Worm (Caenorhabditis elegans) whole organism, young adult: ENCODE measurements around the gene ogdh-1.
A peak's percentile ranks its signal among the peaks of the same experiment; 100 is the strongest.

Source experiments
- B0035.1 ChIP-seq: sonication (generic microtip); optimal IDR thresholded peaks from 2 replicates; lab custom pipeline; 2016; ENCODE audit warnings: missing genetic modification characterization, mild to moderate bottlenecking, missing compliant biosample characterization, missing genotype, missing genetic modification reagents
- B0261.1 ChIP-seq: sonication (generic microtip); optimal IDR thresholded peaks from 2 replicates; lab custom pipeline; 2016; ENCODE audit warnings: mild to moderate bottlenecking, missing genetic modification characterization, moderate library complexity, missing compliant biosample characterization
- C06A6.2 ChIP-seq: fragments of 200-800 bp; sonication (Bioruptor generic); conservative IDR thresholded peaks from 2 replicates; pipeline ENCODE4 v1.3.6; 2022; ENCODE audit warnings: missing genetic modification characterization, missing compliant biosample characterization
- D2030.7 ChIP-seq: fragments of 200-800 bp; sonication (Bioruptor generic); IDR thresholded peaks from 2 replicates; pipeline ENCODE4 v1.3.6; 2022; ENCODE audit warnings: missing genetic modification reagents, missing genetic modification characterization, missing compliant biosample characterization
- F49E8.2 ChIP-seq: sonication (generic microtip); optimal IDR thresholded peaks from 3 replicates; lab custom pipeline; 2017; ENCODE audit warnings: missing genetic modification characterization, mild to moderate bottlenecking, missing compliant biosample characterization, antibody characterized with exemption, moderate library complexity; ENCODE audit not compliant: insufficient read depth
- F55B11.4 ChIP-seq: sonication (generic microtip); optimal IDR thresholded peaks from 2 replicates; lab custom pipeline; 2016; ENCODE audit warnings: missing compliant biosample characterization, missing genetic modification characterization, borderline replicate concordance; ENCODE audit not compliant: insufficient read depth
- F57A8.1 ChIP-seq: fragments of 200-800 bp; sonication (Bioruptor generic); optimal IDR thresholded peaks from 2 replicates; lab custom pipeline; 2018; ENCODE audit warnings: mild to moderate bottlenecking, missing genetic modification characterization, moderate library complexity, missing compliant biosample characterization
- T26A5.8 ChIP-seq: sonication (generic microtip); optimal IDR thresholded peaks from 2 replicates; lab custom pipeline; 2016; ENCODE audit warnings: missing genetic modification characterization, missing compliant biosample characterization
- Y53F4B.3 ChIP-seq: fragments of 200-800 bp; sonication (Bioruptor generic); IDR thresholded peaks from 2 replicates; pipeline ENCODE4 v1.3.6; 2022; ENCODE audit warnings: missing genetic modification reagents, missing genetic modification characterization, missing compliant biosample characterization
- Y67H2A.10 ChIP-seq: fragments of 200-800 bp; sonication (Bioruptor generic); conservative IDR thresholded peaks from 2 replicates; pipeline ENCODE4 v1.3.6; 2022; ENCODE audit warnings: missing genetic modification reagents, missing genetic modification characterization, missing compliant biosample characterization
- Y79H2A.3 ChIP-seq: fragments of 200-800 bp; sonication (Bioruptor generic); conservative IDR thresholded peaks from 2 replicates; pipeline ENCODE4 v1.3.6; 2022; ENCODE audit warnings: missing genetic modification reagents, missing genetic modification characterization, missing compliant biosample characterization
- Y95B8A.8 ChIP-seq: fragments of 200-800 bp; sonication (Bioruptor generic); IDR thresholded peaks from 2 replicates; pipeline ENCODE4 v1.3.6; 2022; ENCODE audit warnings: missing genetic modification reagents, missing genetic modification characterization, missing compliant biosample characterization
- akir-1 ChIP-seq: fragments of 200-800 bp; sonication (Bioruptor generic); optimal IDR thresholded peaks from 2 replicates; lab custom pipeline; 2018; ENCODE audit warnings: mild to moderate bottlenecking, missing genetic modification characterization, moderate library complexity, missing compliant biosample characterization
- atf-7 ChIP-seq: sonication (generic microtip); optimal IDR thresholded peaks from 2 replicates; lab custom pipeline; 2017; ENCODE audit warnings: mild to moderate bottlenecking, missing genetic modification characterization, missing compliant biosample characterization
- athp-1 ChIP-seq: sonication (generic microtip); optimal IDR thresholded peaks from 2 replicates; lab custom pipeline; 2017; ENCODE audit warnings: mild to moderate bottlenecking, missing genetic modification characterization, missing compliant biosample characterization
- attf-3 ChIP-seq: fragments of 200-800 bp; sonication (Bioruptor generic); conservative IDR thresholded peaks from 2 replicates; pipeline ENCODE4 v1.3.6; 2022; ENCODE audit warnings: missing genetic modification reagents, missing genetic modification characterization, missing compliant biosample characterization
- ceh-100 ChIP-seq: fragments of 200-800 bp; sonication (Bioruptor generic); IDR thresholded peaks from 2 replicates; pipeline ENCODE4 v1.3.6; 2022; ENCODE audit warnings: missing genetic modification reagents, missing genetic modification characterization, missing compliant biosample characterization
- ceh-58 ChIP-seq: fragments of 200-800 bp; sonication (Bioruptor generic); IDR thresholded peaks from 2 replicates; pipeline ENCODE4 v1.3.6; 2022; ENCODE audit warnings: missing genetic modification characterization, missing compliant biosample characterization
- ceh-79 ChIP-seq: sonication (generic microtip); optimal IDR thresholded peaks from 2 replicates; lab custom pipeline; 2017; ENCODE audit warnings: mild to moderate bottlenecking, missing genetic modification characterization, missing compliant biosample characterization
- ceh-91 ChIP-seq: fragments of 200-800 bp; sonication (Bioruptor generic); IDR thresholded peaks from 2 replicates; pipeline ENCODE4 v1.3.6; 2022; ENCODE audit warnings: missing genetic modification reagents, missing genetic modification characterization, missing compliant biosample characterization
- die-1 ChIP-seq: sonication (generic microtip); optimal IDR thresholded peaks from 2 replicates; lab custom pipeline; 2016; ENCODE audit warnings: missing genotype, mild to moderate bottlenecking, missing genetic modification characterization, missing compliant biosample characterization
- egl-18 ChIP-seq: fragments of 200-800 bp; sonication (Bioruptor generic); IDR thresholded peaks from 2 replicates; pipeline ENCODE4 v1.3.6; 2022; ENCODE audit warnings: missing genetic modification reagents, missing genetic modification characterization, missing compliant biosample characterization
- ekl-4 ChIP-seq: fragments of 200-800 bp; sonication (Bioruptor generic); IDR thresholded peaks from 2 replicates; pipeline ENCODE4 v1.3.6; 2022; ENCODE audit warnings: missing genetic modification reagents, missing genetic modification characterization, missing compliant biosample characterization
- ets-4 ChIP-seq: fragments of 200-800 bp; sonication (Bioruptor generic); optimal IDR thresholded peaks from 2 replicates; lab custom pipeline; 2018; ENCODE audit warnings: mild to moderate bottlenecking, missing genetic modification characterization, missing compliant biosample characterization
- fkh-3 ChIP-seq: sonication (generic microtip); optimal IDR thresholded peaks from 2 replicates; lab custom pipeline; 2016; ENCODE audit warnings: mild to moderate bottlenecking, missing genetic modification characterization, missing compliant biosample characterization
- him-1 ChIP-seq: sonication (generic microtip); optimal IDR thresholded peaks from 2 replicates; lab custom pipeline; 2016; ENCODE audit warnings: missing genotype, missing genetic modification reagents, missing genetic modification characterization, missing compliant biosample characterization
- hlh-12 ChIP-seq: sonication (generic microtip); optimal IDR thresholded peaks from 2 replicates; lab custom pipeline; 2016; ENCODE audit warnings: missing genetic modification characterization, missing compliant biosample characterization
- hmg-1.2 ChIP-seq: fragments of 200-800 bp; sonication (Bioruptor generic); IDR thresholded peaks from 2 replicates; pipeline ENCODE4 v1.3.6; 2022; ENCODE audit warnings: missing genetic modification reagents, missing genetic modification characterization, missing compliant biosample characterization
- hmg-20 ChIP-seq: fragments of 200-800 bp; sonication (Bioruptor generic); IDR thresholded peaks from 2 replicates; pipeline ENCODE4 v1.3.6; 2022; ENCODE audit warnings: missing genetic modification reagents, missing genetic modification characterization, missing compliant biosample characterization
- madf-10 ChIP-seq: sonication (generic microtip); optimal IDR thresholded peaks from 2 replicates; lab custom pipeline; 2016; ENCODE audit warnings: mild to moderate bottlenecking, missing genetic modification characterization, missing compliant biosample characterization
- mcd-1 ChIP-seq: fragments of 200-800 bp; sonication (Bioruptor generic); IDR thresholded peaks from 2 replicates; pipeline ENCODE4 v1.3.6; 2022; ENCODE audit warnings: missing genetic modification reagents, missing genetic modification characterization, missing compliant biosample characterization
- nfyb-1 ChIP-seq: fragments of 200-800 bp; sonication (Bioruptor generic); IDR thresholded peaks from 2 replicates; pipeline ENCODE4 v1.3.6; 2022; ENCODE audit warnings: missing genetic modification reagents, missing genetic modification characterization, missing compliant biosample characterization
- rcor-1 ChIP-seq: fragments of 200-800 bp; sonication (Bioruptor generic); IDR thresholded peaks from 2 replicates; pipeline ENCODE4 v1.3.6; 2022; ENCODE audit warnings: missing genetic modification reagents, missing genetic modification characterization, missing compliant biosample characterization
- rpc-1 ChIP-seq, 2 experiments: fragments of 150-350 bp in 1 of 2; sonication (generic microtip) in 1 of 2; optimal IDR thresholded peaks; 2 replicates each; lab custom pipeline; 2014 to 2018; ENCODE audit warnings: missing biosample characterization in 1 of 2, missing genetic modification characterization in 1 of 2, missing genetic modification reagents in 1 of 2, missing genotype in 1 of 2
- sea-2 ChIP-seq: fragments of 200-800 bp; sonication (Bioruptor generic); IDR thresholded peaks from 2 replicates; pipeline ENCODE4 v1.3.6; 2022; ENCODE audit warnings: missing genetic modification characterization, missing compliant biosample characterization
- snpc-1.1 ChIP-seq: sonication (generic microtip); optimal IDR thresholded peaks from 2 replicates; lab custom pipeline; 2017; ENCODE audit warnings: missing genetic modification characterization, mild to moderate bottlenecking, missing compliant biosample characterization, antibody characterized with exemption, moderate library complexity, missing genotype, missing genetic modification reagents; ENCODE audit not compliant: insufficient read depth
- snpc-3.4 ChIP-seq: sonication (generic microtip); optimal IDR thresholded peaks from 2 replicates; lab custom pipeline; 2017; ENCODE audit warnings: missing genetic modification characterization, mild to moderate bottlenecking, missing compliant biosample characterization, antibody characterized with exemption, moderate library complexity, missing genotype, missing genetic modification reagents
- snpc-4 ChIP-seq, 5 experiments: fragments of 150-350 bp in 1 of 5; sonication (generic microtip) in 4 of 5; optimal IDR thresholded peaks; 2 replicates each; lab custom pipeline; 2014 to 2018; ENCODE audit warnings: missing genetic modification characterization in 5 of 5, missing biosample characterization in 3 of 5, antibody characterized with exemption in 2 of 5, mild to moderate bottlenecking in 2 of 5, missing compliant biosample characterization in 2 of 5, missing genotype in 2 of 5, moderate library complexity in 2 of 5, missing genetic modification reagents in 1 of 5
- somi-1 ChIP-seq: fragments of 200-800 bp; sonication (Bioruptor generic); optimal IDR thresholded peaks from 2 replicates; lab custom pipeline; 2018; ENCODE audit warnings: mild to moderate bottlenecking, missing genetic modification characterization, missing compliant biosample characterization
- xnd-1 ChIP-seq: sonication (generic microtip); optimal IDR thresholded peaks from 2 replicates; lab custom pipeline; 2016; ENCODE audit warnings: missing genotype, missing genetic modification reagents, missing genetic modification characterization, missing compliant biosample characterization

The ogdh-1 gene

DNA sequence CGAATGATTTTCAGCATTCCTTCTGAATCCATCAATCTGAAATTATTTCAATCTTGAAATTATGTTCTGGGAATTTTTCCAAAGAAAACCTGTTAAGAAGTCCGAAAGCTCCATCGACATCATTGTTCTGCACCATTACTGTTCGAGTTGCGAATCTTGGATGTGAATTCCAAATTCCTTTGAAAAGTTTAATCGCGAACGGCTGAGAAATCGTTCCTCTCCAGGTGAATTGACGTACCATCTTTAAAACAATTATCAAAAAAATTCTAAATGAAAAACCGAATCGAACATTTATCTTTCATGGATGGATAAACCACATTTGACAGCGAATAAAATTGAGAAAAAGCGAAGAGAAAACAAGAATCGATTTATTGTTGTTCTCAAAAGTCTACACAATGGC lies 44.5 kb downstream of the ogdh-1 start, which contains the start of gene mrps-21 (continued):
- TF ChIP-seq C06A6.2 (GFP tag; lab: Robert Waterston, UW), result no peak
- TF ChIP-seq him-1 (tag; lab: Kevin White, UChicago), result no peak
- TF ChIP-seq ceh-91, result no peak
- TF ChIP-seq hmg-1.2, result no peak
- TF ChIP-seq Y67H2A.10, result no peak
- TF ChIP-seq hmg-20, result no peak
- no peak for TF ChIP-seq B0035.1 (tag; lab: Kevin White, UChicago)
- peak; percentile 1 for TF ChIP-seq snpc-4 (GFP tag; optimal IDR thresholded peaks at IDR 0.05; lab: Kevin White, UChicago)
- no peak for TF ChIP-seq snpc-4 (tag; optimal IDR thresholded peaks at IDR 0.05; lab: Kevin White, UChicago)
- no peak for TF ChIP-seq fkh-3 (tag; lab: Kevin White, UChicago)
- no peak for TF ChIP-seq ceh-58
- peak; percentile 16 for TF ChIP-seq snpc-3.4
- no peak for TF ChIP-seq attf-3 (GFP tag; lab: Robert Waterston, UW)
- TF ChIP-seq mcd-1 (GFP tag; lab: Robert Waterston, UW), result no peak
- no peak for TF ChIP-seq T26A5.8 (tag; lab: Kevin White, UChicago)
- TF ChIP-seq ceh-100, result peak; percentile 60
- no peak for TF ChIP-seq atf-7 (tag; lab: Kevin White, UChicago)
- no peak for TF ChIP-seq rcor-1 (GFP tag; lab: Robert Waterston, UW)
- no peak for TF ChIP-seq sea-2 (GFP tag; lab: Robert Waterston, UW)
- TF ChIP-seq somi-1 (GFP tag; lab: Kevin White, UChicago), result no peak
- TF ChIP-seq rpc-1 (optimal IDR thresholded peaks at IDR 0.05; lab: Kevin White, UChicago), result no peak
- no peak for TF ChIP-seq rpc-1 (tag; optimal IDR thresholded peaks at IDR 0.05; lab: Kevin White, UChicago)
- TF ChIP-seq ekl-4, result no peak
- TF ChIP-seq egl-18 (GFP tag; lab: Robert Waterston, UW), result no peak
- TF ChIP-seq die-1 (tag; lab: Kevin White, UChicago), result no peak
- TF ChIP-seq ets-4 (GFP tag; lab: Kevin White, UChicago), result no peak
- no peak for TF ChIP-seq athp-1 (tag; lab: Kevin White, UChicago)
- TF ChIP-seq Y95B8A.8 (GFP tag; lab: Robert Waterston, UW), result no peak
- TF ChIP-seq madf-10 (tag; lab: Kevin White, UChicago), result no peak
- no peak for TF ChIP-seq Y53F4B.3
- no peak for TF ChIP-seq F49E8.2 (tag; lab: Kevin White, UChicago)
- no peak for TF ChIP-seq hlh-12 (tag; lab: Kevin White, UChicago)
- TF ChIP-seq D2030.7 (GFP tag; lab: Robert Waterston, UW), result no peak
- TF ChIP-seq akir-1 (GFP tag; lab: Kevin White, UChicago), result no peak
- no peak for TF ChIP-seq F57A8.1 (GFP tag; lab: Kevin White, UChicago)
- TF ChIP-seq xnd-1 (tag; lab: Kevin White, UChicago), result no peak
- no peak for TF ChIP-seq B0261.1 (tag; lab: Kevin White, UChicago)
- TF ChIP-seq snpc-1.1 (tag; lab: Kevin White, UChicago), result no peak
- no peak for TF ChIP-seq ceh-79 (tag; lab: Kevin White, UChicago)
- 0 out of 2 replicates have a peak, but pooled peaks have one; percentile 31 for TF ChIP-seq nfyb-1 (GFP tag; lab: Robert Waterston, UW)
- TF ChIP-seq F55B11.4 (tag; lab: Kevin White, UChicago), result no peak
- TF ChIP-seq Y79H2A.3, result no peak
